Worm (Caenorhabditis elegans): ENCODE measurements around the gene sde-2.

- no peak for TF ChIP-seq pha-2 (tag; optimal IDR thresholded peaks at IDR 0.05)
- TF ChIP-seq ceh-14 (tag; optimal IDR thresholded peaks at IDR 0.05): no peak
- TF ChIP-seq nfya-1 (tag; optimal IDR thresholded peaks at IDR 0.05): no peak
- no peak for TF ChIP-seq lim-6 (tag; optimal IDR thresholded peaks at IDR 0.05)
- no peak for TF ChIP-seq unc-3 (GFP tag; conservative IDR thresholded peaks at IDR 0.05)
- TF ChIP-seq unc-3 (tag; optimal IDR thresholded peaks at IDR 0.05): no peak
- no peak for TF ChIP-seq pqm-1 (tag; optimal IDR thresholded peaks at IDR 0.05)
- no peak for TF ChIP-seq pag-3 (tag; optimal IDR thresholded peaks at IDR 0.05; ENCODE audit: borderline replicate concordance)
Observed at ce11 chrV:13653713-13654393, 26.5 kb downstream of the sde-2 start, which contains the start of gene lpin-1.

Data from whole organism, late embryonic.